Fruit fly (Drosophila melanogaster) whole organism, embryonic: ENCODE data around the gene CG1572.

ENCODE experiments used
- Ada2b ChIP-seq: fragments of 200-800 bp; sonication (Bioruptor generic); IDR thresholded peaks from 2 replicates; pipeline ENCODE4 v1.3.6; 2022; ENCODE audit warnings: missing biosample characterization, missing genetic modification characterization
- Awh ChIP-seq: fragments of 200-800 bp; sonication (Bioruptor generic); IDR thresholded peaks from 2 replicates; pipeline ENCODE4, ENCODE4 v1.3.6; 2022; ENCODE audit warnings: missing biosample characterization, missing genetic modification characterization
- CG11398 ChIP-seq: fragments of 200-800 bp; sonication (Bioruptor generic); optimal IDR thresholded peaks from 2 replicates; lab custom pipeline; 2016; ENCODE audit warnings: missing biosample characterization, missing genetic modification characterization
- CG12071 ChIP-seq: fragments of 200-800 bp; sonication (Bioruptor generic); optimal IDR thresholded peaks from 3 replicates; lab custom pipeline; 2018; ENCODE audit warnings: missing biosample characterization, mild to moderate bottlenecking, missing genetic modification characterization
- CG12391 ChIP-seq: fragments of 200-800 bp; sonication (Bioruptor generic); optimal IDR thresholded peaks from 3 replicates; lab custom pipeline; 2018; ENCODE audit warnings: missing biosample characterization, mild to moderate bottlenecking, missing genetic modification characterization, moderate library complexity
- CG16863 ChIP-seq: fragments of 200-800 bp; sonication (Bioruptor generic); optimal IDR thresholded peaks from 3 replicates; lab custom pipeline; 2016; ENCODE audit warnings: missing biosample characterization, missing genetic modification characterization
- CG17385 ChIP-seq: fragments of 200-800 bp; sonication (Bioruptor generic); optimal IDR thresholded peaks from 3 replicates; lab custom pipeline; 2018; ENCODE audit warnings: missing biosample characterization, mild to moderate bottlenecking, missing genetic modification characterization
- CG31365 ChIP-seq: fragments of 200-800 bp; sonication (Bioruptor generic); optimal IDR thresholded peaks from 2 replicates; lab custom pipeline; 2018; ENCODE audit warnings: missing biosample characterization, mild to moderate bottlenecking, missing genetic modification characterization
- CG31441 ChIP-seq: fragments of 200-800 bp; sonication (Bioruptor generic); IDR thresholded peaks from 2 replicates; pipeline ENCODE4 v1.3.6; 2022; ENCODE audit warnings: missing biosample characterization, missing genetic modification characterization
- CG32532 ChIP-seq: fragments of 200-800 bp; sonication (Bioruptor generic); IDR thresholded peaks from 2 replicates; pipeline ENCODE4 v1.3.6; 2022; ENCODE audit warnings: missing biosample characterization, missing genetic modification characterization
- CG32772 ChIP-seq: fragments of 200-800 bp; sonication (Bioruptor generic); IDR thresholded peaks from 2 replicates; pipeline ENCODE4 v1.3.6; 2022; ENCODE audit warnings: missing biosample characterization, missing genetic modification characterization
- CG3281 ChIP-seq: fragments of 200-800 bp; sonication (Bioruptor generic); optimal IDR thresholded peaks from 3 replicates; lab custom pipeline; 2017; ENCODE audit warnings: missing biosample characterization, mild to moderate bottlenecking, missing genetic modification characterization
- CG34224 ChIP-seq: fragments of 200-800 bp; sonication (Bioruptor generic); IDR thresholded peaks from 3 replicates; pipeline ENCODE4 v1.3.6; 2022; ENCODE audit warnings: missing biosample characterization, missing genetic modification characterization; ENCODE audit not compliant: partially characterized antibody
- CG4707 ChIP-seq: fragments of 200-800 bp; sonication (Bioruptor generic); optimal IDR thresholded peaks from 2 replicates; lab custom pipeline; 2018; ENCODE audit warnings: missing biosample characterization, mild to moderate bottlenecking, missing genetic modification characterization, moderate library complexity
- CG4730 ChIP-seq: fragments of 200-800 bp; sonication (Bioruptor generic); IDR thresholded peaks from 2 replicates; pipeline ENCODE4 v1.3.6; 2022; ENCODE audit warnings: missing biosample characterization, missing genetic modification characterization
- CG7271 ChIP-seq: fragments of 200-800 bp; sonication (Bioruptor generic); optimal IDR thresholded peaks from 2 replicates; lab custom pipeline; 2018; ENCODE audit warnings: missing biosample characterization, mild to moderate bottlenecking, missing genetic modification characterization, moderate library complexity
- CG8089 ChIP-seq: fragments of 200-800 bp; sonication (Bioruptor generic); optimal IDR thresholded peaks from 3 replicates; lab custom pipeline; 2016; ENCODE audit warnings: missing biosample characterization, missing genetic modification characterization
- CG9797 ChIP-seq: fragments of 200-800 bp; sonication (Bioruptor generic); optimal IDR thresholded peaks from 3 replicates; lab custom pipeline; 2018; ENCODE audit warnings: missing biosample characterization, mild to moderate bottlenecking, missing genetic modification characterization
- CG9876 ChIP-seq: fragments of 200-800 bp; sonication (Bioruptor generic); optimal IDR thresholded peaks from 2 replicates; lab custom pipeline; 2016; ENCODE audit warnings: missing biosample characterization, missing genetic modification characterization
- CG9932 ChIP-seq: fragments of 200-800 bp; sonication (Bioruptor generic); IDR thresholded peaks from 2 replicates; pipeline ENCODE4 v1.3.6; 2022; ENCODE audit warnings: missing biosample characterization, missing genetic modification characterization
- CHES-1-like ChIP-seq: fragments of 200-800 bp; sonication (Bioruptor generic); optimal IDR thresholded peaks from 2 replicates; lab custom pipeline; 2016; ENCODE audit warnings: missing biosample characterization, missing genetic modification characterization
- D19B ChIP-seq: fragments of 200-800 bp; sonication (Bioruptor generic); optimal IDR thresholded peaks from 2 replicates; lab custom pipeline; 2017; ENCODE audit warnings: missing biosample characterization, mild to moderate bottlenecking, missing genetic modification characterization
- Deaf1 ChIP-seq: fragments of 200-800 bp; optimal IDR thresholded peaks from 3 replicates; lab custom pipeline; 2019; ENCODE audit warnings: missing biosample characterization, mild to moderate bottlenecking, missing genetic modification characterization, moderate library complexity
- Dp ChIP-seq: fragments of 200-800 bp; sonication (Bioruptor generic); optimal IDR thresholded peaks from 2 replicates; lab custom pipeline; 2018; ENCODE audit warnings: missing biosample characterization, mild to moderate bottlenecking, missing genetic modification characterization, moderate library complexity
- Dref ChIP-seq: fragments of 200-800 bp; sonication (Bioruptor generic); IDR thresholded peaks from 2 replicates; pipeline ENCODE4 v1.3.6; 2022; ENCODE audit warnings: missing biosample characterization, missing genetic modification characterization
- Ets97D ChIP-seq: fragments of 200-800 bp; sonication (Bioruptor generic); optimal IDR thresholded peaks from 3 replicates; lab custom pipeline; 2016; ENCODE audit warnings: missing biosample characterization, missing genetic modification characterization
- Fer2 ChIP-seq: fragments of 200-800 bp; sonication (Bioruptor generic); optimal IDR thresholded peaks from 2 replicates; lab custom pipeline; 2018; ENCODE audit warnings: missing biosample characterization, mild to moderate bottlenecking, missing genetic modification characterization, moderate library complexity
- Nf-YA ChIP-seq: fragments of 200-800 bp; sonication (Bioruptor generic); IDR thresholded peaks from 2 replicates; pipeline ENCODE4 v1.3.6; 2022; ENCODE audit warnings: missing biosample characterization, missing genetic modification characterization
- Oaz ChIP-seq: fragments of 200-800 bp; sonication (Bioruptor generic); IDR thresholded peaks from 2 replicates; pipeline ENCODE4 v1.3.6; 2022; ENCODE audit warnings: missing biosample characterization, missing genetic modification characterization
- Rx ChIP-seq: fragments of 200-800 bp; sonication (Bioruptor generic); IDR thresholded peaks from 2 replicates; pipeline ENCODE4 v1.3.6; 2022; ENCODE audit warnings: missing biosample characterization, missing genetic modification characterization
- Side ChIP-seq: fragments of 200-800 bp; sonication (Bioruptor generic); optimal IDR thresholded peaks from 2 replicates; lab custom pipeline; 2016; ENCODE audit warnings: missing biosample characterization, missing genetic modification characterization
- Sox100B ChIP-seq: fragments of 200-800 bp; sonication (Bioruptor generic); optimal IDR thresholded peaks from 3 replicates; lab custom pipeline; 2018; ENCODE audit warnings: missing biosample characterization, mild to moderate bottlenecking, missing genetic modification characterization
- Xrp1 ChIP-seq: fragments of 200-800 bp; sonication (Bioruptor generic); IDR thresholded peaks from 2 replicates; pipeline ENCODE4 v1.3.6; 2022; ENCODE audit warnings: missing biosample characterization, missing genetic modification characterization
- YL-1 ChIP-seq: fragments of 200-800 bp; sonication (Bioruptor generic); optimal IDR thresholded peaks from 3 replicates; lab custom pipeline; 2017; ENCODE audit warnings: missing biosample characterization, mild to moderate bottlenecking, missing genetic modification characterization
- dimm ChIP-seq: fragments of 200-800 bp; sonication (Bioruptor generic); IDR thresholded peaks from 2 replicates; pipeline ENCODE4 v1.3.6; 2022; ENCODE audit warnings: missing biosample characterization, missing genetic modification characterization
- disco-r ChIP-seq: fragments of 200-800 bp; sonication (Bioruptor generic); optimal IDR thresholded peaks from 2 replicates; lab custom pipeline; 2016; ENCODE audit warnings: missing biosample characterization, missing genetic modification characterization
- fd3F ChIP-seq: fragments of 200-800 bp; sonication (Bioruptor generic); optimal IDR thresholded peaks from 2 replicates; lab custom pipeline; 2018; ENCODE audit warnings: missing biosample characterization, mild to moderate bottlenecking, missing genetic modification characterization, moderate library complexity
- ham ChIP-seq: fragments of 200-800 bp; sonication (Bioruptor generic); IDR thresholded peaks from 2 replicates; pipeline ENCODE4 v1.3.6; 2022; ENCODE audit warnings: missing biosample characterization, missing genetic modification characterization
- her ChIP-seq: fragments of 200-800 bp; sonication (Bioruptor generic); optimal IDR thresholded peaks from 2 replicates; lab custom pipeline; 2016; ENCODE audit warnings: missing biosample characterization, missing genetic modification characterization
- lilli ChIP-seq: fragments of 200-800 bp; sonication (Bioruptor generic); optimal IDR thresholded peaks from 3 replicates; lab custom pipeline; 2016; ENCODE audit warnings: missing biosample characterization, missing genetic modification characterization
- nmo ChIP-seq: fragments of 200-800 bp; sonication (Bioruptor generic); optimal IDR thresholded peaks from 2 replicates; lab custom pipeline; 2018; ENCODE audit warnings: missing biosample characterization, mild to moderate bottlenecking, missing genetic modification characterization, moderate library complexity
- nom ChIP-seq: fragments of 200-800 bp; sonication (Bioruptor generic); optimal IDR thresholded peaks from 2 replicates; lab custom pipeline; 2017; ENCODE audit warnings: missing biosample characterization, missing genetic modification characterization, mild to moderate bottlenecking, moderate library complexity, missing genetic modification reagents
- pho ChIP-seq: fragments of 200-800 bp; sonication (Bioruptor generic); optimal IDR thresholded peaks from 2 replicates; lab custom pipeline; 2016; ENCODE audit warnings: missing biosample characterization, missing genetic modification characterization
- psq ChIP-seq: fragments of 200-800 bp; sonication (Bioruptor generic); optimal IDR thresholded peaks from 2 replicates; lab custom pipeline; 2017; ENCODE audit warnings: missing biosample characterization, missing genetic modification characterization
- ranshi ChIP-seq: fragments of 200-800 bp; sonication (Bioruptor generic); IDR thresholded peaks from 2 replicates; pipeline ENCODE4 v1.3.6; 2022; ENCODE audit warnings: missing biosample characterization, missing genetic modification characterization
- row ChIP-seq: fragments of 200-800 bp; sonication (Bioruptor generic); IDR thresholded peaks from 3 replicates; pipeline ENCODE4 v1.3.6; 2022; ENCODE audit warnings: missing biosample characterization, missing genetic modification characterization
- sens ChIP-seq: fragments of 200-800 bp; sonication (Bioruptor generic); peaks from one replicate; lab custom pipeline; 2016; ENCODE audit warnings: missing biosample characterization, missing genetic modification characterization
- slou ChIP-seq: fragments of 200-800 bp; sonication (Bioruptor generic); optimal IDR thresholded peaks from 3 replicates; lab custom pipeline; 2016; ENCODE audit warnings: missing biosample characterization, missing genetic modification characterization
- sr ChIP-seq: fragments of 200-800 bp; sonication (Bioruptor generic); IDR thresholded peaks from 3 replicates; pipeline ENCODE4 v1.3.6; 2022; ENCODE audit warnings: missing biosample characterization, missing genetic modification characterization
- yki ChIP-seq: fragments of >200 bp; optimal IDR thresholded peaks from 3 replicates; lab custom pipeline; 2018

The CG1572 gene

DNA sequence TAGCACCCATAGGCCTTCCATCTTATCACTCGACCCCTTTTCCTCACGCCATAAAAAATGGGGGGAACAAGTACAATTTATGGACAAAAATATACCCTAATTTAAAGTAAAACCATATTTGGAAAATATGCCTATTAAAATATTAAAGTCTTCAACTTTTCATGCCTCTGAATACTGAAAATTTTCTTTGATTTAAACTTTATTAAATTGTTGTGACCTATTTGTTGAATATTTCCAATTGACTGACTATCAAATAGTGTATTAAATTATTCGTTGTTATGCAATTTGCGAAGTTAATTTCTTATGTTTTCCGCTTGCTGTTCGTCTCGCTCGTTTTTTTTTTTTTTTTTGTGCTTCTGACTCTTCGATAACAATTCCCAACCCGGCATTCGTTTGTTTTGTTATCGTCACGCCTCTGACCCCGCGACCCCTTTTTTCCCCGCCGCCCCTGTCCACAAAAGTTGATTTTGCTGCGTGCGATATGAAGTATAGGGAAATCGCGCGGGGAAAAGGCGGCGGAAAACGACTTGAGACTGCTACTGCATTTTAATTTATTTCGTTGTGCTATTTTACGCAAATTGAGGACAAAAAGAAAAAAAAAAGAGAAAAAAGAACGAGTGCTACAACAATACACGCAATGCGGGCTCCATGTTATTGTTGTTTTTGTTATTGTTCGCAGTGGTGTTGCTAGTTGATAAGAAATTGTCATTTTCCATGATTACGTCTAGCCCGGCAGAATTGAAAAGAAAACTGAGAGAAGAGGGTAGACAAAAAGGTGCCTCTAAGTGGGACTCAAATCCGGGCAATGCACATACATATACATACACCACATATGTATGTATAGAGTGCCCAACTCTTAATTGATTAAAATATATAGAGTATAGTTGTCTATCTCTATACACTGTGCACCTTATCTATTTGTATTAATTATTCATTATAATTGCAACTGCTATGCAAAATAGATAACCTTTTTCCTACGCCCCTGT is 36.6 kb downstream of the CG1572 start (continued):
- TF ChIP-seq CG31365 (no peak), CG4730 (GFP tag; lab: Robert Waterston, UW) (peak; percentile 10; the same call in 1 of the 2 replicates), CG8089 (GFP tag; lab: Kevin White, UChicago) (no peak), Awh (GFP tag; lab: Robert Waterston, UW) (peak; percentile 61), CG3281 (GFP tag; lab: Kevin White, UChicago) (peak; percentile 14), pho (GFP tag; lab: Kevin White, UChicago) (peak; percentile 7), CG9932 (GFP tag; lab: Robert Waterston, UW) (peak; percentile 46), Fer2 (tag; lab: Kevin White, UChicago) (no peak), nmo (peak; percentile 79), nom (GFP tag; lab: Kevin White, UChicago) (peak; percentile 26), CG9876 (no peak), Side (GFP tag; lab: Kevin White, UChicago) (no peak), Ada2b (GFP tag; lab: Robert Waterston, UW) (peak; percentile 71), Oaz (GFP tag; lab: Robert Waterston, UW) (no peak), Ets97D (GFP tag; lab: Kevin White, UChicago) (no peak), CG12391 (tag; lab: Kevin White, UChicago) (peak; percentile 76), lilli (GFP tag; lab: Kevin White, UChicago) (peak; percentile 30), sr (GFP tag; lab: Robert Waterston, UW) (no peak), CG31441 (GFP tag; lab: Robert Waterston, UW) (peak; percentile 77), Dp (GFP tag; lab: Kevin White, UChicago) (no peak), ranshi (0 out of 2 replicates have a peak, but pooled peaks have one; percentile 38), CHES-1-like (peak; percentile 2), psq (GFP tag; lab: Kevin White, UChicago) (peak; percentile 30), CG16863 (GFP tag; lab: Kevin White, UChicago) (no peak), CG34224 (GFP tag; lab: Robert Waterston, UW) (no peak), Deaf1 (tag; lab: Kevin White, UChicago) (peak; percentile 48), CG32532 (peak; percentile 29; the same call in 1 of the 2 replicates), CG12071 (GFP tag; lab: Kevin White, UChicago) (peak; percentile 31), her (GFP tag; lab: Kevin White, UChicago) (no peak), yki (lab: Kevin White, UChicago) (no peak), Xrp1 (GFP tag; lab: Robert Waterston, UW) (peak; percentile 77), CG32772 (GFP tag; lab: Robert Waterston, UW) (peak; percentile 55), ham (no peak), CG4707 (no peak), fd3F (GFP tag; lab: Kevin White, UChicago) (peak; percentile 55), sens (GFP tag; lab: Kevin White, UChicago) (peak; percentile 89), D19B (GFP tag; lab: Kevin White, UChicago) (peak; percentile 42), Sox100B (GFP tag; lab: Kevin White, UChicago) (peak; percentile 68), CG9797 (GFP tag; lab: Kevin White, UChicago) (no peak), Dref (GFP tag; lab: Robert Waterston, UW) (no peak), dimm (GFP tag; lab: Robert Waterston, UW) (no peak), row (GFP tag; lab: Robert Waterston, UW) (peak; percentile 87), YL-1 (no peak), CG17385 (peak; percentile 62), CG7271 (no peak), Nf-YA (GFP tag; lab: Robert Waterston, UW) (no peak), Rx (GFP tag; lab: Robert Waterston, UW) (no peak), CG11398 (no peak), slou (GFP tag; lab: Kevin White, UChicago) (no peak), disco-r (GFP tag; lab: Kevin White, UChicago) (peak; percentile 3)
